Fruit fly (Drosophila melanogaster) whole organism, wandering third instar larva: ENCODE results near the gene CG17344.

Source experiments
- Abd-B ChIP-seq: fragments of >200 bp; optimal IDR thresholded peaks from 2 replicates; lab custom pipeline; 2017; ENCODE audit warnings: missing biosample characterization, missing genetic modification characterization
- GATAd ChIP-seq: sonication (Bioruptor generic); optimal IDR thresholded peaks from 2 replicates; lab custom pipeline; 2016; ENCODE audit warnings: missing biosample characterization, missing genetic modification characterization
- Hnf4 ChIP-seq: fragments of 200-800 bp; sonication (Bioruptor generic); optimal IDR thresholded peaks from 2 replicates; lab custom pipeline; 2016; ENCODE audit warnings: missing biosample characterization, mild to moderate bottlenecking, missing genetic modification characterization
- Hr78 ChIP-seq: fragments of >200 bp; optimal IDR thresholded peaks from 2 replicates; lab custom pipeline; 2017; ENCODE audit warnings: missing biosample characterization, missing genetic modification characterization
- Vsx2 ChIP-seq: fragments of 200-300, 225-300 bp; sonication (Bioruptor generic); optimal IDR thresholded peaks from 2 replicates; lab custom pipeline; 2018; ENCODE audit warnings: missing biosample characterization, missing genetic modification characterization; ENCODE audit not compliant: partially characterized antibody
- br ChIP-seq: fragments of 200-800 bp; sonication (Bioruptor generic); optimal IDR thresholded peaks from 2 replicates; lab custom pipeline; 2016; ENCODE audit warnings: missing biosample characterization, missing genetic modification characterization
- lola ChIP-seq: fragments of >200 bp; optimal IDR thresholded peaks from 2 replicates; lab custom pipeline; 2017; ENCODE audit warnings: missing biosample characterization, missing genetic modification characterization

DNA sequence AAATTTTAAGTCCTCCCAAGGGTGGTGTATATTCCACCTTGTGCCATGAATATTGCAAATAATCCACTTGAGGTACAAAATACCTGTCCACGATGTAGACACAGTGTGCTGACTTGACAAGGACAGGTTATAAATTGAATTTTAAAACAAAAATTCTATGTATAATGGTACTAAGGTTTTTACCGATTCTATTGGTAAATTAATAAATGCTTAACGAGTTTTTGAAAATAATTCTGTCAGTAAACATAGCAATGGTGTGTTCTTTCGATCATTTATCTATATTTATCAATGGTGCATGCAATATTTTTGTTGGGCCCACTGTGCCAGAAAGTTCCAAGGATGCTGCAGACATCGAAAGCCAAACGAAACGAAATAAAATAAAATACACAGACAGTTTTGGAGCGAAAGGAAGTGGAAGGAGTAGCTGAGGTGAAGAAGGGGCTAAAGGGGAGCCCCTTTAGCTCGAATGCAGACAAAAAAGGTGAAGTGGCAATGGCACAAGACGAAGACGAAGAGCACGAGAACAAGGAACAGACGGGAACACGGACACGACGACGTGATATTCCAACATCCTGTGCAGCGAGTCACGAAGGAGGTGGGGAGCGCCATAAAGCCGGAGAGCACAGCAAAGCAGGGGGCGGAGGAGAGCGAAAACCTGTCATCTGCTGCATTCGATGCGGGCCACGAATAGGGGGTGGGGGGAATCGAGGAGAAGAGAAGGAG, 34.3 kb downstream of the CG17344 start:
- TF ChIP-seq GATAd (GFP tag; lab: Kevin White, UChicago), result no peak
- TF ChIP-seq Abd-B (GFP tag; lab: Kevin White, UChicago), result no peak
- TF ChIP-seq Vsx2, result no peak
- TF ChIP-seq Hnf4 (GFP tag; lab: Kevin White, UChicago), result peak; percentile 53
- TF ChIP-seq lola, result no peak
- TF ChIP-seq br (GFP tag; lab: Kevin White, UChicago), result peak; percentile 93
- TF ChIP-seq Hr78, result no peak
